Fruit fly (Drosophila melanogaster) whole organism: ENCODE measurements around the gene Atat.

ENCODE experiments used
- CG8478 ChIP-seq: fragments of >200 bp; optimal IDR thresholded peaks from 2 replicates; lab custom pipeline; 2018; ENCODE audit warnings: inconsistent platforms
- Dll ChIP-seq: fragments of >200 bp; optimal IDR thresholded peaks from 2 replicates; lab custom pipeline; 2017
- EcR ChIP-seq, 2 experiments: fragments of >200 bp; optimal IDR thresholded peaks; 2 replicates each; lab custom pipeline; 2017; ENCODE audit warnings: missing biosample characterization in 2 of 2, missing genetic modification characterization in 2 of 2, missing genetic modification reagents in 2 of 2
- pan ChIP-seq: fragments of >200 bp; optimal IDR thresholded peaks from 2 replicates; lab custom pipeline; 2017
- psq ChIP-seq: fragments of >200 bp; optimal IDR thresholded peaks from 2 replicates; lab custom pipeline; 2017
- usp ChIP-seq: fragments of >200 bp; optimal IDR thresholded peaks from 2 replicates; lab custom pipeline; 2017; ENCODE audit warnings: missing biosample characterization, missing genetic modification characterization, mixed read lengths

Atat gene

dm6 chr3L:9422636-9423419 lies 3.7 kb downstream of the Atat start, which contains the start of gene aay:
aay (plus strand) TSS chr3L:9423253.
- TF ChIP-seq Dll = no peak
- no peak for TF ChIP-seq usp (GFP tag; lab: Kevin White, UChicago)
- TF ChIP-seq CG8478 (lab: Kevin White, UChicago) = no peak
- TF ChIP-seq pan (lab: Kevin White, UChicago) = no peak
- no peak for TF ChIP-seq EcR (GFP tag; optimal IDR thresholded peaks at IDR 0.05; lab: Kevin White, UChicago)
- no peak for TF ChIP-seq psq (lab: Kevin White, UChicago)

dm6 chr3L:9422135-9422534 lies 4.4 kb downstream of the Atat start:
- TF ChIP-seq usp (GFP tag; lab: Kevin White, UChicago) (no peak), psq (lab: Kevin White, UChicago) (no peak), Dll (no peak), CG8478 (lab: Kevin White, UChicago) (no peak)

dm6 chr3L:9421621-9422020 lies 4.9 kb downstream of the Atat start:
- no peak for TF ChIP-seq Dll
- no peak for TF ChIP-seq EcR (GFP tag; optimal IDR thresholded peaks at IDR 0.05; lab: Kevin White, UChicago)
- TF ChIP-seq pan (lab: Kevin White, UChicago) = no peak
- TF ChIP-seq CG8478 (lab: Kevin White, UChicago) = no peak
- TF ChIP-seq psq (lab: Kevin White, UChicago) = no peak
- TF ChIP-seq usp (GFP tag; lab: Kevin White, UChicago) = no peak

dm6 chr3L:9420819-9421130 lies 5.8 kb downstream of the Atat start:
- TF ChIP-seq pan (lab: Kevin White, UChicago) (no peak), psq (lab: Kevin White, UChicago) (no peak), CG8478 (lab: Kevin White, UChicago) (no peak), EcR (GFP tag; optimal IDR thresholded peaks at IDR 0.05; lab: Kevin White, UChicago) (no peak)

dm6 chr3L:9420054-9420818 lies 6.3 kb downstream of the Atat start:
- no peak for TF ChIP-seq Dll
- no peak for TF ChIP-seq usp (GFP tag; lab: Kevin White, UChicago)
- no peak for TF ChIP-seq EcR (GFP tag; optimal IDR thresholded peaks at IDR 0.05; lab: Kevin White, UChicago)
- TF ChIP-seq psq (lab: Kevin White, UChicago) = no peak
- no peak for TF ChIP-seq pan (lab: Kevin White, UChicago)
- no peak for TF ChIP-seq CG8478 (lab: Kevin White, UChicago)

- TF ChIP-seq pan (lab: Kevin White, UChicago) (no peak), EcR (GFP tag; optimal IDR thresholded peaks at IDR 0.05; lab: Kevin White, UChicago) (no peak), Dll (no peak), psq (lab: Kevin White, UChicago) (no peak), usp (GFP tag; lab: Kevin White, UChicago) (no peak), CG8478 (lab: Kevin White, UChicago) (no peak)
Measured at dm6 chr3L:9419328-9419727, 7.2 kb downstream of the Atat start.

- TF ChIP-seq psq (lab: Kevin White, UChicago) (no peak), usp (GFP tag; lab: Kevin White, UChicago) (no peak), pan (lab: Kevin White, UChicago) (no peak), CG8478 (lab: Kevin White, UChicago) (no peak), EcR (GFP tag; optimal IDR thresholded peaks at IDR 0.05; lab: Kevin White, UChicago) (no peak), Dll (no peak)
Measured at dm6 chr3L:9417288-9417687, 9.3 kb downstream of the Atat start, which contains the start of gene CG3982. CG3982 (minus strand) TSS chr3L:9417388.

- no peak for TF ChIP-seq pan (lab: Kevin White, UChicago)
- TF ChIP-seq CG8478 (lab: Kevin White, UChicago) = no peak
- TF ChIP-seq usp (GFP tag; lab: Kevin White, UChicago) = no peak
- no peak for TF ChIP-seq psq (lab: Kevin White, UChicago)
- no peak for TF ChIP-seq Dll
- TF ChIP-seq EcR (GFP tag; optimal IDR thresholded peaks at IDR 0.05; lab: Kevin White, UChicago) = no peak
Measured at dm6 chr3L:9410754-9411423, 15.7 kb downstream of the Atat start, which contains the start of the genes CG4022 and Cpsf5. CG4022 (minus strand) TSS chr3L:9410832. Cpsf5 (plus strand) TSS chr3L:9411038.

dm6 chr3L:9410030-9410589 lies 16.4 kb downstream of the Atat start:
- TF ChIP-seq CG8478 (lab: Kevin White, UChicago) = no peak

- TF ChIP-seq usp (GFP tag; lab: Kevin White, UChicago) = no peak
- no peak for TF ChIP-seq EcR (GFP tag; optimal IDR thresholded peaks at IDR 0.05; lab: Kevin White, UChicago)
- no peak for TF ChIP-seq pan (lab: Kevin White, UChicago)
- no peak for TF ChIP-seq psq (lab: Kevin White, UChicago)
- no peak for TF ChIP-seq Dll
- TF ChIP-seq CG8478 (lab: Kevin White, UChicago) = no peak
Measured at dm6 chr3L:9404497-9404896, 22.1 kb downstream of the Atat start, which contains the start of gene Cpr67B. Cpr67B (plus strand) TSS chr3L:9404797.
